Worm (Caenorhabditis elegans) whole organism, L2 larva: ENCODE results near the gene F41G3.5.

Source experiments
- C34F6.9 ChIP-seq: fragments of 150-350 bp; optimal IDR thresholded peaks from 2 replicates; lab custom pipeline; 2014; ENCODE audit warnings: missing biosample characterization, missing genetic modification characterization
- F13H6.1 ChIP-seq: sonication (generic microtip); optimal IDR thresholded peaks from 2 replicates; lab custom pipeline; 2016; ENCODE audit warnings: missing genetic modification characterization, missing compliant biosample characterization
- Y55F3AM.14 ChIP-seq: fragments of 200-800 bp; sonication (Bioruptor generic); optimal IDR thresholded peaks from 2 replicates; lab custom pipeline; 2018; ENCODE audit warnings: mild to moderate bottlenecking, missing genetic modification characterization, missing compliant biosample characterization
- ZK546.5 ChIP-seq: sonication (generic microtip); optimal IDR thresholded peaks from 2 replicates; lab custom pipeline; 2017; ENCODE audit warnings: missing biosample characterization, missing genetic modification characterization
- ama-1 ChIP-seq: fragments of 150-350 bp; optimal IDR thresholded peaks from 2 replicates; lab custom pipeline; 2018; ENCODE audit warnings: inconsistent platforms
- blmp-1 ChIP-seq: sonication (generic microtip); optimal IDR thresholded peaks from 2 replicates; lab custom pipeline; 2017; ENCODE audit warnings: missing genetic modification characterization, mild to moderate bottlenecking, missing compliant biosample characterization, antibody characterized with exemption, moderate library complexity; ENCODE audit not compliant: insufficient read depth
- ceh-16 ChIP-seq: fragments of 150-350 bp; optimal IDR thresholded peaks from 2 replicates; lab custom pipeline; 2014; ENCODE audit warnings: missing biosample characterization, missing genetic modification characterization
- ceh-82 ChIP-seq: fragments of 150-350 bp; optimal IDR thresholded peaks from 2 replicates; lab custom pipeline; 2014; ENCODE audit warnings: missing biosample characterization, missing genetic modification characterization
- crh-2 ChIP-seq: sonication (generic microtip); optimal IDR thresholded peaks from 2 replicates; lab custom pipeline; 2017; ENCODE audit warnings: missing biosample characterization, missing genetic modification characterization
- dmd-4 ChIP-seq: sonication (generic microtip); optimal IDR thresholded peaks from 2 replicates; lab custom pipeline; 2017; ENCODE audit warnings: missing biosample characterization, missing genetic modification characterization
- egl-27 ChIP-seq: sonication (generic microtip); optimal IDR thresholded peaks from 3 replicates; lab custom pipeline; 2017; ENCODE audit warnings: missing biosample characterization, missing genetic modification reagents, missing genetic modification characterization
- elt-1 ChIP-seq: fragments of 150-350 bp; optimal IDR thresholded peaks from 2 replicates; lab custom pipeline; 2014; ENCODE audit warnings: missing biosample characterization, missing genetic modification characterization
- elt-3 ChIP-seq: sonication (generic microtip); optimal IDR thresholded peaks from 2 replicates; lab custom pipeline; 2017; ENCODE audit warnings: missing biosample characterization, missing genetic modification characterization
- fos-1 ChIP-seq: fragments of 150-350 bp; optimal IDR thresholded peaks from 2 replicates; lab custom pipeline; 2014; ENCODE audit warnings: missing biosample characterization, missing genetic modification characterization
- gmeb-1 ChIP-seq: fragments of 150-350 bp; optimal IDR thresholded peaks from 2 replicates; lab custom pipeline; 2014; ENCODE audit warnings: missing biosample characterization, missing genetic modification characterization
- lin-11 ChIP-seq: fragments of 150-350 bp; sonication (generic microtip); optimal IDR thresholded peaks from 2 replicates; lab custom pipeline; 2014; ENCODE audit warnings: missing biosample characterization, missing genetic modification characterization, inconsistent platforms, mixed read lengths
- lin-13 ChIP-seq: fragments of 150-350 bp; optimal IDR thresholded peaks from 2 replicates; lab custom pipeline; 2014; ENCODE audit warnings: missing biosample characterization, missing genetic modification reagents, missing genetic modification characterization
- lin-39 ChIP-seq: fragments of 150-350 bp; optimal IDR thresholded peaks from 2 replicates; lab custom pipeline; 2014; ENCODE audit warnings: missing biosample characterization, missing genetic modification reagents, missing genetic modification characterization
- lsy-2 ChIP-seq, 2 experiments: fragments of 150-350 bp in 1 of 2; sonication (generic microtip) in 1 of 2; optimal IDR thresholded peaks; 2 replicates each; lab custom pipeline; 2014 to 2017; ENCODE audit warnings: missing biosample characterization in 2 of 2, missing genetic modification characterization in 2 of 2
- mab-5 ChIP-seq: fragments of 150-350 bp; optimal IDR thresholded peaks from 2 replicates; lab custom pipeline; 2014; ENCODE audit warnings: missing biosample characterization, missing genetic modification characterization
- mbf-1 ChIP-seq: sonication (generic microtip); optimal IDR thresholded peaks from 2 replicates; lab custom pipeline; 2017; ENCODE audit warnings: missing biosample characterization, missing genetic modification characterization
- mdl-1 ChIP-seq, 2 experiments: fragments of 150-350 bp in 1 of 2; sonication (generic microtip) in 1 of 2; optimal IDR thresholded peaks; 2 replicates each; lab custom pipeline; 2017; ENCODE audit warnings: missing biosample characterization in 2 of 2, missing genetic modification characterization in 2 of 2
- nhr-11 ChIP-seq: fragments of 150-350 bp; optimal IDR thresholded peaks from 2 replicates; lab custom pipeline; 2014; ENCODE audit warnings: missing biosample characterization, missing genetic modification characterization
- nhr-12 ChIP-seq: fragments of 150-350 bp; optimal IDR thresholded peaks from 2 replicates; lab custom pipeline; 2014; ENCODE audit warnings: missing biosample characterization, missing genetic modification characterization
- nhr-129 ChIP-seq: fragments of 150-350 bp; optimal IDR thresholded peaks from 2 replicates; lab custom pipeline; 2014; ENCODE audit warnings: missing biosample characterization, missing genetic modification characterization
- nhr-21 ChIP-seq: fragments of 150-350 bp; optimal IDR thresholded peaks from 2 replicates; lab custom pipeline; 2014; ENCODE audit warnings: missing biosample characterization, missing genetic modification characterization
- nhr-23 ChIP-seq: fragments of 150-350 bp; optimal IDR thresholded peaks from 2 replicates; lab custom pipeline; 2014; ENCODE audit warnings: missing biosample characterization, missing genetic modification reagents, missing genetic modification characterization
- nhr-237 ChIP-seq: fragments of 150-350 bp; optimal IDR thresholded peaks from 2 replicates; lab custom pipeline; 2014; ENCODE audit warnings: missing biosample characterization, missing genetic modification characterization
- nhr-6 ChIP-seq: fragments of 150-350 bp; optimal IDR thresholded peaks from 2 replicates; lab custom pipeline; 2014; ENCODE audit warnings: missing biosample characterization, missing genetic modification characterization
- nhr-77 ChIP-seq: fragments of 150-350 bp; optimal IDR thresholded peaks from 2 replicates; lab custom pipeline; 2014; ENCODE audit warnings: missing biosample characterization, missing genetic modification characterization
- peb-1 ChIP-seq: fragments of 150-350 bp; optimal IDR thresholded peaks from 2 replicates; lab custom pipeline; 2014; ENCODE audit warnings: missing biosample characterization, missing genetic modification characterization
- sem-4 ChIP-seq: fragments of 150-350 bp; optimal IDR thresholded peaks from 2 replicates; lab custom pipeline; 2014; ENCODE audit warnings: missing biosample characterization, missing genetic modification reagents, missing genetic modification characterization
- sma-3 ChIP-seq: sonication (generic microtip); optimal IDR thresholded peaks from 2 replicates; lab custom pipeline; 2016; ENCODE audit warnings: missing genetic modification reagents, missing genetic modification characterization, missing compliant biosample characterization
- sma-9 ChIP-seq, 2 experiments: fragments of 150-350 bp in 1 of 2; sonication (generic microtip) in 1 of 2; optimal IDR thresholded peaks; 2 replicates each; lab custom pipeline; 2014 to 2016; ENCODE audit warnings: missing genetic modification characterization in 2 of 2, mild to moderate bottlenecking in 1 of 2, missing biosample characterization in 1 of 2, missing compliant biosample characterization in 1 of 2, missing genetic modification reagents in 1 of 2, moderate library complexity in 1 of 2
- snpc-4 ChIP-seq: fragments of 150-350 bp; optimal IDR thresholded peaks from 2 replicates; lab custom pipeline; 2014; ENCODE audit warnings: missing biosample characterization, missing genetic modification characterization
- unc-39 ChIP-seq: fragments of 150-350 bp; optimal IDR thresholded peaks from 2 replicates; lab custom pipeline; 2014; ENCODE audit warnings: missing biosample characterization, missing genetic modification characterization
- unc-55 ChIP-seq: fragments of 150-350 bp; sonication (generic microtip); optimal IDR thresholded peaks from 3 replicates; lab custom pipeline; 2014; ENCODE audit warnings: missing biosample characterization, missing genetic modification reagents, missing genetic modification characterization
- unc-62 ChIP-seq: fragments of 150-350 bp; optimal IDR thresholded peaks from 2 replicates; lab custom pipeline; 2014; ENCODE audit warnings: missing biosample characterization, missing genetic modification reagents, missing genetic modification characterization
- zag-1 ChIP-seq: fragments of 150-350 bp; optimal IDR thresholded peaks from 2 replicates; lab custom pipeline; 2014; ENCODE audit warnings: missing biosample characterization, missing genetic modification characterization
- ztf-4 ChIP-seq: fragments of 150-350 bp; optimal IDR thresholded peaks from 2 replicates; lab custom pipeline; 2014; ENCODE audit warnings: missing biosample characterization, missing genetic modification characterization

F41G3.5 gene

DNA sequence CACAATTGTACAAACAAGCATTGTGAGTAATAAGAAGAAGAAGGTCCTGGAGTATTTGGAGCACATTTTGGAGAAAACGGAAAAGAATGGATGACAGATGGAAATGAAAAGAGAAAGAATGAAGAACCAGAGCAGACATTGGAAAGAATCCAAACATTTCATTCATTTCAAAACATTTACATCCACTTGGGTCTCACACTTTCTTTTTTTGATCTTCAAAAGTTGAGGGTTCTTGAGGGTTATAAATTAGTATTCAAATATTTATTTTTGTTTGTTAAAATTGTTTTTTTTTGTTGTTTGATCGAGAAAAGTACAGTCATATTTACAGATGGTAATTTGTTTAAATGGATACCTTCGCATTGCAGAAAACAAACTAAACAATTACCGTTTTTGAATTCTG is 12.8 kb upstream of the F41G3.5 start, which contains the start of gene T14B4.9:
Gene T14B4.9 (minus strand): TSS at position 101 of the 400 bp plus-strand sequence.
- TF ChIP-seq nhr-77 (no peak), sem-4 (no peak), nhr-6 (tag; lab: Kevin White, UChicago) (no peak), snpc-4 (no peak), sma-3 (GFP tag; lab: Kevin White, UChicago) (no peak), elt-3 (tag; lab: Kevin White, UChicago) (no peak), peb-1 (tag; lab: Kevin White, UChicago) (no peak), ztf-4 (tag; lab: Kevin White, UChicago) (no peak), nhr-12 (tag; lab: Kevin White, UChicago) (no peak), lin-39 (tag; lab: Kevin White, UChicago) (no peak), lin-11 (no peak), nhr-11 (tag; lab: Kevin White, UChicago) (no peak), elt-1 (tag; lab: Kevin White, UChicago) (no peak), unc-39 (tag; lab: Kevin White, UChicago) (no peak), gmeb-1 (tag; lab: Kevin White, UChicago) (no peak), unc-55 (GFP tag; lab: Kevin White, UChicago) (no peak), Y55F3AM.14 (GFP tag; lab: Kevin White, UChicago) (no peak), ama-1 (lab: Kevin White, UChicago) (no peak)

DNA sequence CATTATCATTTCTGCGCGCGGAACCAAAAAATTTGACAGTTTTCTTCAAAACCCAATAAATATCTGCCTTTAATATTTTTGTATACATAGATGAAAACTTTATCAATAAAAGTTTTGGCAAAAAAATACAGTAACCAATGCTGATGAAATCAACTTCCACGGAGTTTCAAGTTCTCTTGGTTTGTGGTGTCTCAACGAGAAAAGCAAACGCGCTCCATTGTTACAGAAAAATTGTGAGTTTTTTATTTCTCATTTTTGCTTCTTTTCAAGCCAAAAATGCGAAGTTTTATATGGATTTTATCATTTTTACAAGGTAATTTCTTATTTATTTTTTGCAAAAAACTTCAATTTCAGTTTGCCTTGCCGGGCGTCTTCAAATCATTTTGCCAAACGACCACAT is 11.8 kb upstream of the F41G3.5 start, which contains the start of gene T14B4.3:
Gene T14B4.3 (plus strand): TSS at position 264 of the 400 bp plus-strand sequence.
- TF ChIP-seq elt-3 (tag; lab: Kevin White, UChicago): no peak
- TF ChIP-seq nhr-21 (tag; lab: Kevin White, UChicago): peak; percentile 40
- no peak for TF ChIP-seq unc-62 (GFP tag; lab: Kevin White, UChicago)
- TF ChIP-seq ama-1 (lab: Kevin White, UChicago): no peak
- TF ChIP-seq sma-3 (GFP tag; lab: Kevin White, UChicago): peak; percentile 72
- TF ChIP-seq crh-2 (tag; lab: Kevin White, UChicago): peak; percentile 68
- no peak for TF ChIP-seq zag-1 (tag; lab: Kevin White, UChicago)
- peak; percentile 87 for TF ChIP-seq unc-55 (GFP tag; lab: Kevin White, UChicago)
- TF ChIP-seq blmp-1 (tag; lab: Kevin White, UChicago): no peak
- TF ChIP-seq C34F6.9: peak; percentile 78
- peak; percentile 25 to 87 for TF ChIP-seq lsy-2 (tag; optimal IDR thresholded peaks at IDR 0.05; lab: Kevin White, UChicago)
- no peak for TF ChIP-seq nhr-237
- TF ChIP-seq gmeb-1 (tag; lab: Kevin White, UChicago): peak; percentile 66
- TF ChIP-seq snpc-4: peak; percentile 2
- TF ChIP-seq lin-13 (GFP tag; lab: Kevin White, UChicago): peak; percentile 47
- TF ChIP-seq elt-1 (tag; lab: Kevin White, UChicago): no peak
- TF ChIP-seq mbf-1 (tag; lab: Kevin White, UChicago): no peak
- no peak for TF ChIP-seq dmd-4 (tag; lab: Kevin White, UChicago)
- peak; percentile 51 for TF ChIP-seq sma-9 (GFP tag; optimal IDR thresholded peaks at IDR 0.05; lab: Kevin White, UChicago)
- no peak for TF ChIP-seq sma-9 (tag; optimal IDR thresholded peaks at IDR 0.05; lab: Kevin White, UChicago)
- TF ChIP-seq fos-1 (tag; lab: Kevin White, UChicago): peak; percentile 29
- peak; percentile 50 for TF ChIP-seq F13H6.1
- TF ChIP-seq nhr-129 (tag; lab: Kevin White, UChicago): peak; percentile 65

DNA sequence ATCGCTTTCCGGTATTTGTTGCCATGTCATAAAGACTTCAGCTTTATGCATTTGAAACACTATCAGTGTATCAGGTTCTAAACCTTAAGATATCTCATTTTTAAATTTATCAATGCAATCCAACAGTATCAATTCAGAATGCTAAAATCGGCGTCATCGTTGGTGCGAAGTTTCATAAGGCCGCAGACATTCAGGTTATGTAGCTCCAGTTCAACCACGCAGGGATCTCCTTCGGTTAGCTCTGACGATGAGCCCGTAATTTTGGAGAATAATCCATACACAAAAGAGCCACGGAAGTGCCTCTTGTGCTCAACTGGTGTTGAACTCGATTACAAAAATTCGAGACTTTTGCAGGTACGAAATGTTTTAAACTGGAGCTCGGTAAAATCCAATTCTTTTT is 10.4 kb upstream of the F41G3.5 start, which contains the start of gene mrps-18.C:
Gene mrps-18.C (plus strand): TSS at position 138 of the 400 bp plus-strand sequence.
- TF ChIP-seq ama-1 (lab: Kevin White, UChicago) (no peak), nhr-129 (tag; lab: Kevin White, UChicago) (no peak), Y55F3AM.14 (GFP tag; lab: Kevin White, UChicago) (no peak)

DNA sequence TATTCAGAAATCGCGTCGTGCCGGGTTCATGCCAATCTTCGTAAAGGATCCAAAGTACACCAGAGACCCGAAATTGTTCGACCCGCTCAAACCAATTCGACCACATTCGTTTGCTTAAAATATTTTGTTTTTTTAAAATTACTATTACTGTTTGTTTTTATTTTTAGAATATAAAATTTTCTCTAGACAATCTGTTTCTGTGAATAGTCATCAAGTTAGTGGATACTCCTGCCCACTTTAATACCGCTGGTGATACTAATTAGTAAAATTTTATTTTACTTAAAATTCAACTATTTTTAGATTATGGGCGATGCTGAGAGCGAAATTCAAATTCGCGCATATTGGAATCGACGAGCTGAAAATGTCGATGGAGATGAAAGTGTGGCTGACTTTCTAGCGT is 9.9 kb upstream of the F41G3.5 start, which contains the start of gene T14B4.1:
Gene T14B4.1 (plus strand): TSS at position 301 of the 400 bp plus-strand sequence.
- TF ChIP-seq sma-9 (GFP tag; optimal IDR thresholded peaks at IDR 0.05; lab: Kevin White, UChicago) (no peak), sma-9 (tag; optimal IDR thresholded peaks at IDR 0.05; lab: Kevin White, UChicago) (no peak), ama-1 (lab: Kevin White, UChicago) (no peak)

DNA sequence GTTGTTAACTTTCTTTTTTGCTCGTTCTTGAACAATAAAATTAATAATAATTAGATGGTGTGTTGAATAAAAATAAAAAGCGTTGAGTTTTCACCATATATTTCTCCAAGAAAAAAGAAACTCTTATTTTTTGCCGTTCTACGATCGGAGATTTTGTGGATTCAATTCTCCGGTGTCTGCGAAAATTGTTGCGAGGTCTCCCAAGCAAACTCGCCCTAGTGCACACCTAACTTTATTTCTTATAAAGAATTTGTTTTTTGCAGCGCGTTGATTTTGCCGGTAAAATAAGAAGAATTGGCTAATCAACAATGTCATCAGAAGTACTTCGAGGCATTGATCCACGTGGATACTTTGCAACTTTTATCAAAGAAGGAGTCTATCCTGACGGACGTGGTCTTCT is 5.1 kb upstream of the F41G3.5 start, which contains the start of gene exos-8:
Gene exos-8 (plus strand): TSS at position 264 of the 400 bp plus-strand sequence.
- peak; percentile 33 for TF ChIP-seq sma-9 (GFP tag; optimal IDR thresholded peaks at IDR 0.05; lab: Kevin White, UChicago)
- TF ChIP-seq sma-9 (tag; optimal IDR thresholded peaks at IDR 0.05; lab: Kevin White, UChicago): no peak
- no peak for TF ChIP-seq ZK546.5
- peak; percentile 32 for TF ChIP-seq fos-1 (tag; lab: Kevin White, UChicago)
- no peak for TF ChIP-seq snpc-4
- peak; percentile 48 for TF ChIP-seq crh-2 (tag; lab: Kevin White, UChicago)
- peak; percentile 7 for TF ChIP-seq zag-1 (tag; lab: Kevin White, UChicago)
- TF ChIP-seq nhr-21 (tag; lab: Kevin White, UChicago): peak; percentile 13
- peak; percentile 68 for TF ChIP-seq C34F6.9
- no peak for TF ChIP-seq nhr-237
- TF ChIP-seq nhr-129 (tag; lab: Kevin White, UChicago): peak; percentile 65
- TF ChIP-seq lin-13 (GFP tag; lab: Kevin White, UChicago): peak; percentile 54
- TF ChIP-seq ceh-82 (tag; lab: Kevin White, UChicago): no peak
- TF ChIP-seq sma-3 (GFP tag; lab: Kevin White, UChicago): peak; percentile 57
- TF ChIP-seq ceh-16: no peak
- TF ChIP-seq mab-5: no peak
- no peak for TF ChIP-seq mdl-1 (tag; optimal IDR thresholded peaks at IDR 0.05; lab: Kevin White, UChicago)
- TF ChIP-seq F13H6.1: peak; percentile 20
- TF ChIP-seq nhr-23: no peak
- no peak for TF ChIP-seq sem-4
- TF ChIP-seq egl-27 (tag; lab: Kevin White, UChicago): no peak
- no peak for TF ChIP-seq ama-1 (lab: Kevin White, UChicago)
- TF ChIP-seq lsy-2 (tag; optimal IDR thresholded peaks at IDR 0.05; lab: Kevin White, UChicago): peak in 1 of 2 experiments; percentile 71
- TF ChIP-seq, all 48 proteins: peak for 11
